Worm (Caenorhabditis elegans) whole organism, L3 larva: ENCODE data around the gene C33G8.2.
A peak's percentile ranks its signal among the peaks of the same experiment; 100 is the strongest.

ENCODE experiments used
- R02D3.7 ChIP-seq: fragments of 150-350 bp; optimal IDR thresholded peaks from 2 replicates; lab custom pipeline; 2014; ENCODE audit warnings: missing biosample characterization, missing genetic modification characterization
- ZK546.5 ChIP-seq: sonication (generic microtip); optimal IDR thresholded peaks from 2 replicates; lab custom pipeline; 2017; ENCODE audit warnings: missing biosample characterization, missing genetic modification characterization
- aly-2 ChIP-seq: fragments of 150-350 bp; optimal IDR thresholded peaks from 2 replicates; lab custom pipeline; 2014; ENCODE audit warnings: missing biosample characterization, missing genetic modification characterization
- ama-1 ChIP-seq: fragments of 150-350 bp; optimal IDR thresholded peaks from 2 replicates; lab custom pipeline; 2018
- ceh-16 ChIP-seq: sonication (generic microtip); optimal IDR thresholded peaks from 2 replicates; lab custom pipeline; 2017; ENCODE audit warnings: missing biosample characterization, missing genetic modification characterization
- ceh-28 ChIP-seq: fragments of 150-350 bp; optimal IDR thresholded peaks from 2 replicates; lab custom pipeline; 2014; ENCODE audit warnings: missing biosample characterization, missing genetic modification reagents, missing genetic modification characterization
- ceh-82 ChIP-seq: fragments of 150-350 bp; optimal IDR thresholded peaks from 2 replicates; lab custom pipeline; 2014; ENCODE audit warnings: missing biosample characterization, missing genetic modification characterization
- ceh-9 ChIP-seq: sonication (generic microtip); optimal IDR thresholded peaks from 2 replicates; lab custom pipeline; 2018; ENCODE audit warnings: missing biosample characterization, missing genetic modification characterization
- daf-12 ChIP-seq: fragments of 150-350 bp; optimal IDR thresholded peaks from 2 replicates; lab custom pipeline; 2014; ENCODE audit warnings: missing biosample characterization, missing genetic modification reagents, missing genetic modification characterization
- egl-27 ChIP-seq: sonication (generic microtip); optimal IDR thresholded peaks from 4 replicates; lab custom pipeline; 2017; ENCODE audit warnings: missing biosample characterization, missing genetic modification reagents, missing genetic modification characterization
- egl-5 ChIP-seq: fragments of 150-350 bp; optimal IDR thresholded peaks from 2 replicates; lab custom pipeline; 2017; ENCODE audit warnings: missing biosample characterization, missing genetic modification reagents, missing genetic modification characterization, inconsistent platforms
- elt-1 ChIP-seq: fragments of 150-350 bp; optimal IDR thresholded peaks from 2 replicates; lab custom pipeline; 2014; ENCODE audit warnings: missing biosample characterization, missing genetic modification characterization
- elt-2 ChIP-seq: sonication (generic microtip); optimal IDR thresholded peaks from 2 replicates; lab custom pipeline; 2016; ENCODE audit warnings: missing genetic modification reagents, mild to moderate bottlenecking, missing genetic modification characterization, missing compliant biosample characterization
- elt-3 ChIP-seq, 3 experiments: fragments of 150-350 bp in 1 of 3; sonication (generic microtip) in 2 of 3; optimal IDR thresholded peaks; 2 replicates in 2 of 3; 4 replicates in 1 of 3; lab custom pipeline; 2014 to 2017; ENCODE audit warnings: missing biosample characterization in 3 of 3, missing genetic modification characterization in 3 of 3
- eor-1 ChIP-seq, 2 experiments: fragments of 150-350 bp; optimal IDR thresholded peaks; 2 replicates each; lab custom pipeline; 2014 to 2018; ENCODE audit warnings: missing biosample characterization in 2 of 2, missing genetic modification characterization in 2 of 2
- fkh-10 ChIP-seq: sonication (generic microtip); optimal IDR thresholded peaks from 2 replicates; lab custom pipeline; 2017; ENCODE audit warnings: missing biosample characterization, missing genetic modification reagents, missing genetic modification characterization
- fkh-2 ChIP-seq: fragments of 150-350 bp; optimal IDR thresholded peaks from 2 replicates; lab custom pipeline; 2014; ENCODE audit warnings: missing biosample characterization, missing genetic modification reagents, missing genetic modification characterization
- fos-1 ChIP-seq: fragments of 150-350 bp; optimal IDR thresholded peaks from 2 replicates; lab custom pipeline; 2014; ENCODE audit warnings: missing biosample characterization, missing genetic modification characterization
- hmg-11 ChIP-seq: sonication (generic microtip); optimal IDR thresholded peaks from 2 replicates; lab custom pipeline; 2016; ENCODE audit warnings: missing genetic modification characterization, missing compliant biosample characterization
- jun-1 ChIP-seq: fragments of 150-350 bp; optimal IDR thresholded peaks from 2 replicates; lab custom pipeline; 2014; ENCODE audit warnings: missing biosample characterization, missing genetic modification reagents, missing genetic modification characterization
- lin-15B ChIP-seq: fragments of 150-350 bp; optimal IDR thresholded peaks from 2 replicates; lab custom pipeline; 2014; ENCODE audit warnings: missing biosample characterization, missing genetic modification characterization
- lin-39 ChIP-seq: fragments of 150-350 bp; optimal IDR thresholded peaks from 2 replicates; lab custom pipeline; 2018; ENCODE audit warnings: missing biosample characterization, missing genetic modification reagents, missing genetic modification characterization
- lsy-12 ChIP-seq: sonication (generic microtip); optimal IDR thresholded peaks from 2 replicates; lab custom pipeline; 2016; ENCODE audit warnings: mild to moderate bottlenecking, missing genetic modification characterization, missing compliant biosample characterization
- mdl-1 ChIP-seq: fragments of 150-350 bp; optimal IDR thresholded peaks from 2 replicates; lab custom pipeline; 2014; ENCODE audit warnings: missing biosample characterization, missing genetic modification characterization
- mml-1 ChIP-seq: fragments of 150-350 bp; sonication (generic microtip); optimal IDR thresholded peaks from 3 replicates; lab custom pipeline; 2014; ENCODE audit warnings: missing biosample characterization, missing genetic modification characterization
- nfya-1 ChIP-seq: sonication (generic microtip); optimal IDR thresholded peaks from 2 replicates; lab custom pipeline; 2017; ENCODE audit warnings: missing genetic modification characterization, mild to moderate bottlenecking, missing compliant biosample characterization, antibody characterized with exemption, moderate library complexity; ENCODE audit not compliant: insufficient read depth
- nhr-11 ChIP-seq: fragments of 150-350 bp; optimal IDR thresholded peaks from 2 replicates; lab custom pipeline; 2014; ENCODE audit warnings: missing biosample characterization, missing genetic modification characterization
- nhr-12 ChIP-seq: fragments of 150-350 bp; optimal IDR thresholded peaks from 2 replicates; lab custom pipeline; 2014; ENCODE audit warnings: missing biosample characterization, missing genetic modification characterization
- nhr-23 ChIP-seq: fragments of 150-350 bp; optimal IDR thresholded peaks from 2 replicates; lab custom pipeline; 2014; ENCODE audit warnings: missing biosample characterization, missing genetic modification reagents, missing genetic modification characterization
- nhr-237 ChIP-seq: fragments of 150-350 bp; optimal IDR thresholded peaks from 2 replicates; lab custom pipeline; 2014; ENCODE audit warnings: missing biosample characterization, missing genetic modification characterization
- nhr-25 ChIP-seq: sonication (generic microtip); optimal IDR thresholded peaks from 2 replicates; lab custom pipeline; 2017; ENCODE audit warnings: missing biosample characterization, missing genetic modification characterization
- nhr-28 ChIP-seq: fragments of 150-350 bp; optimal IDR thresholded peaks from 2 replicates; lab custom pipeline; 2014; ENCODE audit warnings: missing biosample characterization, missing genetic modification characterization
- nhr-43 ChIP-seq: sonication (generic microtip); optimal IDR thresholded peaks from 2 replicates; lab custom pipeline; 2016; ENCODE audit warnings: mild to moderate bottlenecking, missing genetic modification characterization, missing compliant biosample characterization; ENCODE audit not compliant: poor library complexity, severe bottlenecking
- nhr-67 ChIP-seq: fragments of 150-350 bp; optimal IDR thresholded peaks from 2 replicates; lab custom pipeline; 2014; ENCODE audit warnings: missing biosample characterization, missing genetic modification characterization
- nhr-76 ChIP-seq: fragments of 150-350 bp; sonication (generic microtip); optimal IDR thresholded peaks from 5 replicates; lab custom pipeline; 2014; ENCODE audit warnings: missing biosample characterization, missing genetic modification characterization
- nhr-77 ChIP-seq: fragments of 150-350 bp; optimal IDR thresholded peaks from 2 replicates; lab custom pipeline; 2014; ENCODE audit warnings: missing biosample characterization, missing genetic modification characterization
- pha-4 ChIP-seq: fragments of 150-350 bp; optimal IDR thresholded peaks from 2 replicates; lab custom pipeline; 2014; ENCODE audit warnings: missing biosample characterization, missing genetic modification reagents, missing genetic modification characterization
- pqm-1 ChIP-seq: fragments of 150-350 bp; optimal IDR thresholded peaks from 2 replicates; lab custom pipeline; 2017; ENCODE audit warnings: missing biosample characterization, missing genetic modification characterization, inconsistent platforms
- sea-2 ChIP-seq: fragments of 150-350 bp; sonication (generic microtip); optimal IDR thresholded peaks from 4 replicates; lab custom pipeline; 2014; ENCODE audit warnings: missing biosample characterization, missing genetic modification reagents, missing genetic modification characterization
- skn-1 ChIP-seq: fragments of 150-350 bp; optimal IDR thresholded peaks from 2 replicates; lab custom pipeline; 2014; ENCODE audit warnings: missing biosample characterization, missing genetic modification characterization
- snpc-4 ChIP-seq: fragments of 150-350 bp; optimal IDR thresholded peaks from 2 replicates; lab custom pipeline; 2014; ENCODE audit warnings: missing biosample characterization, missing genetic modification characterization
- tbx-2 ChIP-seq: sonication (generic microtip); optimal IDR thresholded peaks from 2 replicates; lab custom pipeline; 2016; ENCODE audit warnings: mild to moderate bottlenecking, missing genetic modification characterization, missing compliant biosample characterization
- unc-39 ChIP-seq: sonication (generic microtip); optimal IDR thresholded peaks from 4 replicates; lab custom pipeline; 2017; ENCODE audit warnings: missing biosample characterization, missing genetic modification characterization
- unc-62 ChIP-seq: fragments of 150-350 bp; sonication (generic microtip); optimal IDR thresholded peaks from 4 replicates; lab custom pipeline; 2014; ENCODE audit warnings: missing biosample characterization, missing genetic modification reagents, missing genetic modification characterization
- zag-1 ChIP-seq: fragments of 150-350 bp; optimal IDR thresholded peaks from 2 replicates; lab custom pipeline; 2014; ENCODE audit warnings: missing biosample characterization, missing genetic modification characterization
- ztf-11 ChIP-seq: fragments of 150-350 bp; optimal IDR thresholded peaks from 2 replicates; lab custom pipeline; 2014; ENCODE audit warnings: missing biosample characterization, missing genetic modification characterization
- ztf-4 ChIP-seq: fragments of 150-350 bp; optimal IDR thresholded peaks from 2 replicates; lab custom pipeline; 2014; ENCODE audit warnings: missing biosample characterization, missing genetic modification characterization

C33G8.2 gene

DNA sequence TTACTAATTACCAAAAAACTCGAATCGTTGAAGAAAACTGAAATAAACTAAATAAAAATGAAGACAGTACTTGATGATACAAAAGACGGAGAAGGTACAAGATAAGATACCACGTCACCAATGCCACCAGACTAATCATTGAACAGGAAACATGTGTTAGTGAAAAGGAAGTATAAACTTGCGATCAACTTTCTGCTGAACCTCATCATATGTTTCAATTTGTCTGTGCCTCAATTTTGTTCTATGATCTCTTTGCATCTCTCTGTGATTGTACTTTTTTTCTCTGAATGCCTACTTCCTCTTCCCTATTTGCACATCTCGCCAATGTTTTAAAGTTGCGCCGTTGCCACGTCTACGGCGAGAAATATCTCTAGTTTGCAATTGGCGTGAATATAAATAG is 15.6 kb upstream of the C33G8.2 start:
- TF ChIP-seq ZK546.5 (tag; lab: Kevin White, UChicago): no peak
- no peak for TF ChIP-seq hmg-11 (tag; lab: Kevin White, UChicago)
- no peak for TF ChIP-seq lin-39 (tag; lab: Kevin White, UChicago)
- TF ChIP-seq nhr-76 (tag; lab: Kevin White, UChicago): peak; percentile 82
- TF ChIP-seq elt-1: no peak
- no peak for TF ChIP-seq ceh-9 (tag; lab: Kevin White, UChicago)
- TF ChIP-seq fkh-2 (tag; lab: Kevin White, UChicago): no peak
- no peak for TF ChIP-seq elt-3 (tag; optimal IDR thresholded peaks at IDR 0.05; lab: Kevin White, UChicago)
- TF ChIP-seq sea-2 (GFP tag; lab: Kevin White, UChicago): no peak
- TF ChIP-seq ceh-16: no peak
- peak; percentile 13 for TF ChIP-seq nfya-1 (tag; lab: Kevin White, UChicago)
- TF ChIP-seq nhr-77 (tag; lab: Kevin White, UChicago): no peak
- TF ChIP-seq nhr-23 (tag; lab: Kevin White, UChicago): peak; percentile 43
- no peak for TF ChIP-seq aly-2 (tag; lab: Kevin White, UChicago)
- no peak for TF ChIP-seq daf-12 (tag; lab: Kevin White, UChicago)
- TF ChIP-seq zag-1 (tag; lab: Kevin White, UChicago): no peak
- no peak for TF ChIP-seq mdl-1 (tag; lab: Kevin White, UChicago)
- no peak for TF ChIP-seq ama-1 (lab: Kevin White, UChicago)
- peak; percentile 89 for TF ChIP-seq pqm-1 (tag; lab: Kevin White, UChicago)
- no peak for TF ChIP-seq tbx-2 (tag; lab: Kevin White, UChicago)
- no peak for TF ChIP-seq snpc-4
- no peak for TF ChIP-seq fkh-10 (GFP tag; lab: Kevin White, UChicago)
- peak; percentile 75 for TF ChIP-seq nhr-43 (tag; lab: Kevin White, UChicago)
- no peak for TF ChIP-seq ceh-28 (tag; lab: Kevin White, UChicago)
- TF ChIP-seq jun-1 (tag; lab: Kevin White, UChicago): peak; percentile 59
- TF ChIP-seq fos-1 (tag; lab: Kevin White, UChicago): no peak
- TF ChIP-seq nhr-12 (tag; lab: Kevin White, UChicago): no peak
- no peak for TF ChIP-seq unc-39 (tag; lab: Kevin White, UChicago)
- TF ChIP-seq ztf-11 (tag; lab: Kevin White, UChicago): no peak
- TF ChIP-seq nhr-67 (tag; lab: Kevin White, UChicago): no peak
- no peak for TF ChIP-seq lsy-12 (tag; lab: Kevin White, UChicago)
- no peak for TF ChIP-seq nhr-11 (tag; lab: Kevin White, UChicago)
- no peak for TF ChIP-seq ztf-4 (tag; lab: Kevin White, UChicago)
- no peak for TF ChIP-seq ceh-82 (tag; lab: Kevin White, UChicago)
- TF ChIP-seq lin-15B (tag; lab: Kevin White, UChicago): no peak
- TF ChIP-seq nhr-237 (tag; lab: Kevin White, UChicago): no peak
- no peak for TF ChIP-seq skn-1
- no peak for TF ChIP-seq egl-5
- peak; percentile 37 for TF ChIP-seq pha-4 (tag; lab: Kevin White, UChicago)
- TF ChIP-seq nhr-28: no peak
- peak; percentile 86 for TF ChIP-seq egl-27 (tag; lab: Kevin White, UChicago)
- no peak for TF ChIP-seq unc-62 (GFP tag; lab: Kevin White, UChicago)
- no peak for TF ChIP-seq eor-1 (tag; optimal IDR thresholded peaks at IDR 0.05; lab: Kevin White, UChicago)
- TF ChIP-seq nhr-25: peak; percentile 74
- no peak for TF ChIP-seq R02D3.7 (tag; lab: Kevin White, UChicago)
- TF ChIP-seq elt-2 (tag; lab: Kevin White, UChicago): peak; percentile 78
- no peak for TF ChIP-seq mml-1 (tag; lab: Kevin White, UChicago)
